Worm (Caenorhabditis elegans) whole organism, L3 larva: ENCODE results near the gene irld-63.

ENCODE experiments used
- ZK546.5 ChIP-seq: sonication (generic microtip); optimal IDR thresholded peaks from 2 replicates; lab custom pipeline; 2017; ENCODE audit warnings: missing biosample characterization, missing genetic modification characterization
- ama-1 ChIP-seq: fragments of 150-350 bp; optimal IDR thresholded peaks from 2 replicates; lab custom pipeline; 2018
- ceh-28 ChIP-seq: fragments of 150-350 bp; optimal IDR thresholded peaks from 2 replicates; lab custom pipeline; 2014; ENCODE audit warnings: missing biosample characterization, missing genetic modification reagents, missing genetic modification characterization
- ceh-82 ChIP-seq: fragments of 150-350 bp; optimal IDR thresholded peaks from 2 replicates; lab custom pipeline; 2014; ENCODE audit warnings: missing biosample characterization, missing genetic modification characterization
- ceh-9 ChIP-seq: sonication (generic microtip); optimal IDR thresholded peaks from 2 replicates; lab custom pipeline; 2018; ENCODE audit warnings: missing biosample characterization, missing genetic modification characterization
- daf-12 ChIP-seq: fragments of 150-350 bp; optimal IDR thresholded peaks from 2 replicates; lab custom pipeline; 2014; ENCODE audit warnings: missing biosample characterization, missing genetic modification reagents, missing genetic modification characterization
- egl-5 ChIP-seq: fragments of 150-350 bp; optimal IDR thresholded peaks from 2 replicates; lab custom pipeline; 2017; ENCODE audit warnings: missing biosample characterization, missing genetic modification reagents, missing genetic modification characterization, inconsistent platforms
- elt-1 ChIP-seq: fragments of 150-350 bp; optimal IDR thresholded peaks from 2 replicates; lab custom pipeline; 2014; ENCODE audit warnings: missing biosample characterization, missing genetic modification characterization
- elt-2 ChIP-seq: sonication (generic microtip); optimal IDR thresholded peaks from 2 replicates; lab custom pipeline; 2016; ENCODE audit warnings: missing genetic modification reagents, mild to moderate bottlenecking, missing genetic modification characterization, missing compliant biosample characterization
- eor-1 ChIP-seq, 2 experiments: fragments of 150-350 bp; optimal IDR thresholded peaks; 2 replicates each; lab custom pipeline; 2014 to 2018; ENCODE audit warnings: missing biosample characterization in 2 of 2, missing genetic modification characterization in 2 of 2
- fkh-10 ChIP-seq: sonication (generic microtip); optimal IDR thresholded peaks from 2 replicates; lab custom pipeline; 2017; ENCODE audit warnings: missing biosample characterization, missing genetic modification reagents, missing genetic modification characterization
- fkh-2 ChIP-seq: fragments of 150-350 bp; optimal IDR thresholded peaks from 2 replicates; lab custom pipeline; 2014; ENCODE audit warnings: missing biosample characterization, missing genetic modification reagents, missing genetic modification characterization
- jun-1 ChIP-seq: fragments of 150-350 bp; optimal IDR thresholded peaks from 2 replicates; lab custom pipeline; 2014; ENCODE audit warnings: missing biosample characterization, missing genetic modification reagents, missing genetic modification characterization
- lin-15B ChIP-seq: fragments of 150-350 bp; optimal IDR thresholded peaks from 2 replicates; lab custom pipeline; 2014; ENCODE audit warnings: missing biosample characterization, missing genetic modification characterization
- lin-39 ChIP-seq: fragments of 150-350 bp; optimal IDR thresholded peaks from 2 replicates; lab custom pipeline; 2018; ENCODE audit warnings: missing biosample characterization, missing genetic modification reagents, missing genetic modification characterization
- mdl-1 ChIP-seq: fragments of 150-350 bp; optimal IDR thresholded peaks from 2 replicates; lab custom pipeline; 2014; ENCODE audit warnings: missing biosample characterization, missing genetic modification characterization
- mml-1 ChIP-seq: fragments of 150-350 bp; sonication (generic microtip); optimal IDR thresholded peaks from 3 replicates; lab custom pipeline; 2014; ENCODE audit warnings: missing biosample characterization, missing genetic modification characterization
- nfya-1 ChIP-seq: sonication (generic microtip); optimal IDR thresholded peaks from 2 replicates; lab custom pipeline; 2017; ENCODE audit warnings: missing genetic modification characterization, mild to moderate bottlenecking, missing compliant biosample characterization, antibody characterized with exemption, moderate library complexity; ENCODE audit not compliant: insufficient read depth
- nhr-12 ChIP-seq: fragments of 150-350 bp; optimal IDR thresholded peaks from 2 replicates; lab custom pipeline; 2014; ENCODE audit warnings: missing biosample characterization, missing genetic modification characterization
- nhr-23 ChIP-seq: fragments of 150-350 bp; optimal IDR thresholded peaks from 2 replicates; lab custom pipeline; 2014; ENCODE audit warnings: missing biosample characterization, missing genetic modification reagents, missing genetic modification characterization
- nhr-237 ChIP-seq: fragments of 150-350 bp; optimal IDR thresholded peaks from 2 replicates; lab custom pipeline; 2014; ENCODE audit warnings: missing biosample characterization, missing genetic modification characterization
- nhr-28 ChIP-seq: fragments of 150-350 bp; optimal IDR thresholded peaks from 2 replicates; lab custom pipeline; 2014; ENCODE audit warnings: missing biosample characterization, missing genetic modification characterization
- nhr-43 ChIP-seq: sonication (generic microtip); optimal IDR thresholded peaks from 2 replicates; lab custom pipeline; 2016; ENCODE audit warnings: mild to moderate bottlenecking, missing genetic modification characterization, missing compliant biosample characterization; ENCODE audit not compliant: poor library complexity, severe bottlenecking
- nhr-67 ChIP-seq: fragments of 150-350 bp; optimal IDR thresholded peaks from 2 replicates; lab custom pipeline; 2014; ENCODE audit warnings: missing biosample characterization, missing genetic modification characterization
- nhr-76 ChIP-seq: fragments of 150-350 bp; sonication (generic microtip); optimal IDR thresholded peaks from 5 replicates; lab custom pipeline; 2014; ENCODE audit warnings: missing biosample characterization, missing genetic modification characterization
- nhr-77 ChIP-seq: fragments of 150-350 bp; optimal IDR thresholded peaks from 2 replicates; lab custom pipeline; 2014; ENCODE audit warnings: missing biosample characterization, missing genetic modification characterization
- pha-4 ChIP-seq: fragments of 150-350 bp; optimal IDR thresholded peaks from 2 replicates; lab custom pipeline; 2014; ENCODE audit warnings: missing biosample characterization, missing genetic modification reagents, missing genetic modification characterization
- pqm-1 ChIP-seq: fragments of 150-350 bp; optimal IDR thresholded peaks from 2 replicates; lab custom pipeline; 2017; ENCODE audit warnings: missing biosample characterization, missing genetic modification characterization, inconsistent platforms
- sea-2 ChIP-seq: fragments of 150-350 bp; sonication (generic microtip); optimal IDR thresholded peaks from 4 replicates; lab custom pipeline; 2014; ENCODE audit warnings: missing biosample characterization, missing genetic modification reagents, missing genetic modification characterization
- skn-1 ChIP-seq: fragments of 150-350 bp; optimal IDR thresholded peaks from 2 replicates; lab custom pipeline; 2014; ENCODE audit warnings: missing biosample characterization, missing genetic modification characterization
- snpc-4 ChIP-seq: fragments of 150-350 bp; optimal IDR thresholded peaks from 2 replicates; lab custom pipeline; 2014; ENCODE audit warnings: missing biosample characterization, missing genetic modification characterization
- tbx-2 ChIP-seq: sonication (generic microtip); optimal IDR thresholded peaks from 2 replicates; lab custom pipeline; 2016; ENCODE audit warnings: mild to moderate bottlenecking, missing genetic modification characterization, missing compliant biosample characterization
- unc-39 ChIP-seq: sonication (generic microtip); optimal IDR thresholded peaks from 4 replicates; lab custom pipeline; 2017; ENCODE audit warnings: missing biosample characterization, missing genetic modification characterization
- unc-62 ChIP-seq: fragments of 150-350 bp; sonication (generic microtip); optimal IDR thresholded peaks from 4 replicates; lab custom pipeline; 2014; ENCODE audit warnings: missing biosample characterization, missing genetic modification reagents, missing genetic modification characterization
- zag-1 ChIP-seq: fragments of 150-350 bp; optimal IDR thresholded peaks from 2 replicates; lab custom pipeline; 2014; ENCODE audit warnings: missing biosample characterization, missing genetic modification characterization
- ztf-11 ChIP-seq: fragments of 150-350 bp; optimal IDR thresholded peaks from 2 replicates; lab custom pipeline; 2014; ENCODE audit warnings: missing biosample characterization, missing genetic modification characterization
- ztf-4 ChIP-seq: fragments of 150-350 bp; optimal IDR thresholded peaks from 2 replicates; lab custom pipeline; 2014; ENCODE audit warnings: missing biosample characterization, missing genetic modification characterization

The irld-63 gene

ce11 chrII:2888957-2889630 lies 41.4 kb upstream of the irld-63 start, which contains the start of gene pinn-1 (continued):
- TF ChIP-seq nhr-77 (tag; lab: Kevin White, UChicago) (peak; percentile 9), nhr-67 (no peak), nhr-28 (tag; lab: Kevin White, UChicago) (no peak), ceh-82 (peak; percentile 84), elt-1 (peak; percentile 5), ZK546.5 (no peak), nhr-43 (tag; lab: Kevin White, UChicago) (peak; percentile 95), unc-62 (no peak), elt-2 (tag; lab: Kevin White, UChicago) (peak; percentile 41), fkh-2 (tag; lab: Kevin White, UChicago) (no peak), unc-39 (tag; lab: Kevin White, UChicago) (no peak), nhr-12 (tag; lab: Kevin White, UChicago) (no peak), lin-39 (tag; lab: Kevin White, UChicago) (peak; percentile 90), tbx-2 (tag; lab: Kevin White, UChicago) (peak; percentile 58), snpc-4 (tag; lab: Kevin White, UChicago) (peak; percentile 77), eor-1 (tag; optimal IDR thresholded peaks at IDR 0.05; lab: Kevin White, UChicago) (no peak)

- no peak for TF ChIP-seq nhr-76 (tag; lab: Kevin White, UChicago)
- TF ChIP-seq unc-62: no peak
- TF ChIP-seq nhr-28 (tag; lab: Kevin White, UChicago): no peak
- no peak for TF ChIP-seq ceh-28
- no peak for TF ChIP-seq mdl-1
- no peak for TF ChIP-seq lin-39 (tag; lab: Kevin White, UChicago)
- no peak for TF ChIP-seq tbx-2 (tag; lab: Kevin White, UChicago)
- no peak for TF ChIP-seq ztf-11 (tag; lab: Kevin White, UChicago)
- no peak for TF ChIP-seq nhr-12 (tag; lab: Kevin White, UChicago)
- no peak for TF ChIP-seq jun-1 (tag; lab: Kevin White, UChicago)
- TF ChIP-seq ama-1 (lab: Kevin White, UChicago): no peak
- no peak for TF ChIP-seq nhr-77 (tag; lab: Kevin White, UChicago)
- no peak for TF ChIP-seq nhr-43 (tag; lab: Kevin White, UChicago)
- no peak for TF ChIP-seq zag-1
- no peak for TF ChIP-seq daf-12 (tag; lab: Kevin White, UChicago)
- TF ChIP-seq, all 47 proteins: peak for 0
Observed at ce11 chrII:2894295-2894694, 36.2 kb upstream of the irld-63 start, which contains the start of gene sqv-2. sqv-2 (minus strand) TSS chrII:2894395.

- TF ChIP-seq ceh-9 (tag; lab: Kevin White, UChicago): no peak
- TF ChIP-seq pha-4 (tag; lab: Kevin White, UChicago): no peak
- TF ChIP-seq ztf-4 (tag; lab: Kevin White, UChicago): no peak
- no peak for TF ChIP-seq pqm-1 (tag; lab: Kevin White, UChicago)
- no peak for TF ChIP-seq ztf-11 (tag; lab: Kevin White, UChicago)
- no peak for TF ChIP-seq skn-1
- TF ChIP-seq jun-1 (tag; lab: Kevin White, UChicago): no peak
- TF ChIP-seq lin-39 (tag; lab: Kevin White, UChicago): no peak
- TF ChIP-seq zag-1: no peak
- TF ChIP-seq fkh-10 (GFP tag; lab: Kevin White, UChicago): no peak
- TF ChIP-seq lin-15B (tag; lab: Kevin White, UChicago): no peak
- TF ChIP-seq nfya-1 (tag; lab: Kevin White, UChicago): no peak
- TF ChIP-seq nhr-12 (tag; lab: Kevin White, UChicago): no peak
- no peak for TF ChIP-seq elt-2 (tag; lab: Kevin White, UChicago)
- TF ChIP-seq sea-2 (GFP tag; lab: Kevin White, UChicago): no peak
- no peak for TF ChIP-seq egl-5 (tag; lab: Kevin White, UChicago)
- TF ChIP-seq daf-12 (tag; lab: Kevin White, UChicago): no peak
- TF ChIP-seq ceh-82: no peak
- no peak for TF ChIP-seq nhr-76 (tag; lab: Kevin White, UChicago)
Observed at ce11 chrII:2900248-2900647, 30.3 kb upstream of the irld-63 start, which contains the start of gene ubc-26. ubc-26 (minus strand) TSS chrII:2900348.

- TF ChIP-seq mml-1 (tag; lab: Kevin White, UChicago): no peak
- no peak for TF ChIP-seq nhr-23 (tag; lab: Kevin White, UChicago)
- TF ChIP-seq nhr-237 (tag; lab: Kevin White, UChicago): no peak
- peak; percentile 92 for TF ChIP-seq ceh-28
Observed at ce11 chrII:2901158-2901557, 29.4 kb upstream of the irld-63 start.
